Fruit fly (Drosophila melanogaster) whole organism, pupa: ENCODE measurements around the gene CG8578.
A peak's percentile ranks its signal among the peaks of the same experiment; 100 is the strongest.

Experiments
- CG10348 ChIP-seq: fragments of 200-800 bp; sonication (Bioruptor generic); IDR thresholded peaks from 2 replicates; pipeline ENCODE4 v1.3.6; 2022; ENCODE audit warnings: missing biosample characterization, missing genetic modification characterization
- CG12605 ChIP-seq: fragments of 200-800 bp; sonication (Bioruptor generic); IDR thresholded peaks from 2 replicates; pipeline ENCODE4 v1.3.6; 2022; ENCODE audit warnings: missing biosample characterization, missing genetic modification characterization
- CG13204 ChIP-seq: fragments of 200-800 bp; sonication (Bioruptor generic); optimal IDR thresholded peaks from 2 replicates; lab custom pipeline; 2018; ENCODE audit warnings: missing biosample characterization, mild to moderate bottlenecking, missing genetic modification characterization, moderate library complexity
- CG14655 ChIP-seq: fragments of 200-800 bp; sonication (Bioruptor generic); optimal IDR thresholded peaks from 3 replicates; lab custom pipeline; 2017; ENCODE audit warnings: mild to moderate bottlenecking, missing biosample characterization, missing genetic modification reagents, missing genetic modification characterization
- CG15710 ChIP-seq: fragments of 200-800 bp; sonication (Bioruptor generic); optimal IDR thresholded peaks from 2 replicates; lab custom pipeline; 2018; ENCODE audit warnings: missing biosample characterization, mild to moderate bottlenecking, missing genetic modification characterization, moderate library complexity
- CG17806 ChIP-seq: fragments of 200-800 bp; sonication (Bioruptor generic); optimal IDR thresholded peaks from 2 replicates; lab custom pipeline; 2018; ENCODE audit warnings: missing biosample characterization, mild to moderate bottlenecking, missing genetic modification characterization, moderate library complexity
- CG32121 ChIP-seq: fragments of 200-800 bp; sonication (Bioruptor generic); IDR thresholded peaks from 2 replicates; pipeline ENCODE4 v1.3.6; 2022; ENCODE audit warnings: missing biosample characterization, missing genetic modification characterization
- CG34367 ChIP-seq: fragments of 200-800 bp; sonication (Bioruptor generic); optimal IDR thresholded peaks from 2 replicates; lab custom pipeline; 2018; ENCODE audit warnings: missing biosample characterization, mild to moderate bottlenecking, missing genetic modification characterization
- CG4496 ChIP-seq: fragments of 200-800 bp; sonication (Bioruptor generic); IDR thresholded peaks from 3 replicates; pipeline ENCODE4 v1.3.6; 2022; ENCODE audit warnings: missing biosample characterization, missing genetic modification characterization
- CG8159 ChIP-seq: fragments of 200-800 bp; sonication (Bioruptor generic); optimal IDR thresholded peaks from 3 replicates; lab custom pipeline; 2018; ENCODE audit warnings: missing biosample characterization, mild to moderate bottlenecking, missing genetic modification characterization, moderate library complexity
- CG8301 ChIP-seq: fragments of 200-800 bp; sonication (Bioruptor generic); optimal IDR thresholded peaks from 2 replicates; lab custom pipeline; 2018; ENCODE audit warnings: missing biosample characterization, mild to moderate bottlenecking, missing genetic modification characterization
- CG9948 ChIP-seq: fragments of 200-800 bp; sonication (Bioruptor generic); optimal IDR thresholded peaks from 2 replicates; lab custom pipeline; 2018; ENCODE audit warnings: missing biosample characterization, mild to moderate bottlenecking, missing genetic modification characterization, moderate library complexity
- D1 ChIP-seq: fragments of 200-800 bp; sonication (Bioruptor generic); optimal IDR thresholded peaks from 2 replicates; lab custom pipeline; 2018; ENCODE audit warnings: missing biosample characterization, mild to moderate bottlenecking, missing genetic modification characterization, moderate library complexity
- EcR ChIP-seq: fragments of 200-800 bp; sonication (Bioruptor generic); optimal IDR thresholded peaks from 3 replicates; lab custom pipeline; 2019; ENCODE audit warnings: missing biosample characterization, missing genetic modification characterization, mild to moderate bottlenecking, moderate library complexity, missing genetic modification reagents
- Ets98B ChIP-seq: fragments of 200-800 bp; sonication (Bioruptor generic); IDR thresholded peaks from 2 replicates; pipeline ENCODE4 v1.3.6; 2022; ENCODE audit warnings: missing biosample characterization, missing genetic modification characterization
- Pif1A ChIP-seq: fragments of 200-800 bp; sonication (Bioruptor generic); optimal IDR thresholded peaks from 3 replicates; lab custom pipeline; 2016; ENCODE audit warnings: missing biosample characterization, missing genetic modification characterization
- Pif1B ChIP-seq: fragments of 200-800 bp; sonication (Bioruptor generic); optimal IDR thresholded peaks from 3 replicates; lab custom pipeline; 2016; ENCODE audit warnings: missing biosample characterization, missing genetic modification characterization
- Snoo ChIP-seq: fragments of 200-800 bp; sonication (Bioruptor generic); optimal IDR thresholded peaks from 3 replicates; lab custom pipeline; 2017; ENCODE audit warnings: missing biosample characterization, mild to moderate bottlenecking, missing genetic modification characterization, inconsistent platforms
- fd96Ca ChIP-seq: fragments of 200-800 bp; sonication (Bioruptor generic); IDR thresholded peaks from 3 replicates; pipeline ENCODE4 v1.3.6; 2022; ENCODE audit warnings: missing biosample characterization, missing genetic modification characterization
- gl ChIP-seq: fragments of 200-800 bp; sonication (Bioruptor generic); optimal IDR thresholded peaks from 2 replicates; lab custom pipeline; 2018; ENCODE audit warnings: missing biosample characterization, mild to moderate bottlenecking, missing genetic modification characterization
- rn ChIP-seq: fragments of 200-800 bp; sonication (Bioruptor generic); IDR thresholded peaks from 2 replicates; pipeline ENCODE4 v1.3.6; 2022; ENCODE audit warnings: missing biosample characterization, missing genetic modification characterization

CG8578 gene

dm6 chrX:15840003-15840402, 4.3 kb upstream of the CG8578 start:
- TF ChIP-seq Pif1B (no peak), D1 (no peak), CG34367 (tag; lab: Kevin White, UChicago) (no peak), fd96Ca (no peak), CG8159 (no peak), EcR (GFP tag; lab: Kevin White, UChicago) (no peak), gl (tag; lab: Kevin White, UChicago) (no peak), CG17806 (tag; lab: Kevin White, UChicago) (no peak), CG14655 (GFP tag; lab: Kevin White, UChicago) (no peak), Ets98B (no peak), CG12605 (no peak), CG32121 (no peak), CG15710 (tag; lab: Kevin White, UChicago) (no peak), Snoo (tag; lab: Kevin White, UChicago) (no peak), CG8301 (no peak), CG10348 (GFP tag; lab: Robert Waterston, UW) (no peak)

- TF ChIP-seq rn (GFP tag; lab: Robert Waterston, UW) (no peak), Ets98B (no peak), CG13204 (GFP tag; lab: Kevin White, UChicago) (no peak), EcR (GFP tag; lab: Kevin White, UChicago) (no peak), CG15710 (tag; lab: Kevin White, UChicago) (no peak), Pif1A (GFP tag; lab: Kevin White, UChicago) (no peak), D1 (no peak), gl (tag; lab: Kevin White, UChicago) (no peak), CG32121 (no peak), Pif1B (no peak), CG8159 (no peak), CG10348 (GFP tag; lab: Robert Waterston, UW) (no peak), Snoo (tag; lab: Kevin White, UChicago) (no peak)
Observed at dm6 chrX:15841346-15841745, 2.9 kb upstream of the CG8578 start.

dm6 chrX:15849021-15849420, 4.7 kb downstream of the CG8578 start, which contains the start of gene sun:
Gene sun, minus strand, starts transcription at chrX:15849258.
- TF ChIP-seq CG15710 (tag; lab: Kevin White, UChicago) (no peak), CG13204 (GFP tag; lab: Kevin White, UChicago) (no peak), CG9948 (tag; lab: Kevin White, UChicago) (no peak), CG8159 (no peak)

dm6 chrX:15852815-15853542, 8.7 kb downstream of the CG8578 start, which contains the start of the genes UBL3 and CG15914:
Gene UBL3, minus strand, starts transcription at chrX:15853175.
Gene CG15914, plus strand, starts transcription at chrX:15853421.
- no peak for TF ChIP-seq CG8301
- TF ChIP-seq Pif1B, result peak; percentile 25
- TF ChIP-seq Pif1A (GFP tag; lab: Kevin White, UChicago), result no peak
- no peak for TF ChIP-seq fd96Ca
- no peak for TF ChIP-seq CG10348 (GFP tag; lab: Robert Waterston, UW)
- no peak for TF ChIP-seq CG14655 (GFP tag; lab: Kevin White, UChicago)

dm6 chrX:15857601-15858284, 13.5 kb downstream of the CG8578 start, which contains the start of the genes CG46440 and Myb:
Gene CG46440, minus strand, starts transcription at chrX:15857823.
Gene Myb, minus strand, starts transcription at chrX:15857823.
- TF ChIP-seq Ets98B (0 out of 2 replicates have a peak, but pooled peaks have one; percentile 7), fd96Ca (no peak), CG4496 (0 out of 3 replicates have a peak, but pooled peaks have one; percentile 29)

- TF ChIP-seq CG10348 (GFP tag; lab: Robert Waterston, UW), result no peak
Observed at dm6 chrX:15859387-15859786, 15.1 kb downstream of the CG8578 start, which contains the start of gene AlkB. Gene AlkB, minus strand, starts transcription at chrX:15859487.

- TF ChIP-seq fd96Ca, result no peak
- peak; percentile 33; the same call in 2 of the 3 replicates for TF ChIP-seq CG4496
Observed at dm6 chrX:15859869-15860268, 15.6 kb downstream of the CG8578 start, which contains the start of gene Gbeta13F. Gene Gbeta13F, plus strand, starts transcription at chrX:15860115.

- peak; percentile 63 for TF ChIP-seq CG14655 (GFP tag; lab: Kevin White, UChicago)
- TF ChIP-seq D1, result no peak
- peak; percentile 84 for TF ChIP-seq CG4496
- TF ChIP-seq rn (GFP tag; lab: Robert Waterston, UW), result 0 out of 2 replicates have a peak, but pooled peaks have one; percentile 42
- peak; percentile 64 for TF ChIP-seq Pif1B
- TF ChIP-seq CG15710 (tag; lab: Kevin White, UChicago), result peak; percentile 58
- peak; percentile 52 for TF ChIP-seq CG8159
- peak; percentile 28 for TF ChIP-seq Snoo (tag; lab: Kevin White, UChicago)
- TF ChIP-seq CG34367 (tag; lab: Kevin White, UChicago), result peak; percentile 60
- peak; percentile 75 for TF ChIP-seq Ets98B
- peak; percentile 51 for TF ChIP-seq Pif1A (GFP tag; lab: Kevin White, UChicago)
- peak; percentile 49 for TF ChIP-seq gl (tag; lab: Kevin White, UChicago)
- TF ChIP-seq CG17806 (tag; lab: Kevin White, UChicago), result peak; percentile 27
- no peak for TF ChIP-seq fd96Ca
- no peak for TF ChIP-seq CG10348 (GFP tag; lab: Robert Waterston, UW)
- peak; percentile 45 for TF ChIP-seq EcR (GFP tag; lab: Kevin White, UChicago)
- TF ChIP-seq CG8301, result peak; percentile 24
- peak; percentile 24 for TF ChIP-seq CG9948 (tag; lab: Kevin White, UChicago)
- TF ChIP-seq CG12605, result peak; percentile 31; the same call in 1 of the 2 replicates
- peak; percentile 59 for TF ChIP-seq CG13204 (GFP tag; lab: Kevin White, UChicago)
- peak; percentile 76 for TF ChIP-seq CG32121
Observed at dm6 chrX:15860479-15860878, 16.2 kb downstream of the CG8578 start.
